Fruit fly (Drosophila melanogaster): ENCODE data around the gene CG16713.

The CG16713 gene

DNA sequence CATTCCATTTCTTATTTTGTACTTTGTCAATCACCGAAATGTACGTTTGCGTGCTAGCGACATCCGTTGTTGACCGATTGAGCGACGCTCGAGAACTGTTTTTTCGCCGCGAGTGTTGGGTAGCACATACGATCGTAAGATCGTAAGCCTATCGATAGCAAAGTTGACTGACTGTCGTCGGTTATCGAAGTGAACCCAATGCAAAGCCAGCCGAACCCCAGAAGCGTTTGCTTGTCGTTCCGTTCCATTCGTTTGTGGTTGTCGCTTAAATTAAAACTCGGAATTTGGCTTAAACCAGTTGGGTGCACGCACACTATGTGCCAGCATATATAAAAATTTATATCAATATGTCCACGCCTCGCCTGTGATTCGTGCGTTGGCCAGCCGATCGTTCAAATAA lies 49.2 kb downstream of the CG16713 start:
- TF ChIP-seq CG14965 (GFP tag; optimal IDR thresholded peaks at IDR 0.05; ENCODE audit: borderline replicate concordance), result no peak
- TF ChIP-seq Fer2 (tag; optimal IDR thresholded peaks at IDR 0.05), result no peak
- TF ChIP-seq scrt (GFP tag; optimal IDR thresholded peaks at IDR 0.05), result no peak
- TF ChIP-seq zfh2 (GFP tag; optimal IDR thresholded peaks at IDR 0.05), result no peak
- TF ChIP-seq CG7963 (GFP tag; IDR thresholded peaks at IDR 0.05; ENCODE audit: partially characterized antibody), result peak; percentile 30; the same call in 1 of the 3 replicates
- no peak for TF ChIP-seq CG14441 (GFP tag; IDR thresholded peaks at IDR 0.05)
- no peak for TF ChIP-seq Max (GFP tag; optimal IDR thresholded peaks at IDR 0.05)
- TF ChIP-seq Rfx (GFP tag; IDR thresholded peaks at IDR 0.05), result peak; percentile 11; the same call in 1 of the 2 replicates
- peak; percentile 13; the same call in 1 of the 3 replicates for TF ChIP-seq row (GFP tag; IDR thresholded peaks at IDR 0.05)
- TF ChIP-seq CG8290 (GFP tag; optimal IDR thresholded peaks at IDR 0.05), result no peak
- peak in 1 of 2 experiments; percentile 20 for TF ChIP-seq CG8290 (tag; optimal IDR thresholded peaks at IDR 0.05)
- no peak for TF ChIP-seq schlank (tag; optimal IDR thresholded peaks at IDR 0.05)
- no peak for TF ChIP-seq CG32532 (GFP tag; IDR thresholded peaks at IDR 0.05)
- TF ChIP-seq CG31388 (GFP tag; optimal IDR thresholded peaks at IDR 0.05), result no peak
- peak; percentile 56; the same call in 2 of the 3 replicates for TF ChIP-seq HLH4C (GFP tag; IDR thresholded peaks at IDR 0.05; ENCODE audit: partially characterized antibody)
- TF ChIP-seq lbe (GFP tag; optimal IDR thresholded peaks at IDR 0.05), result no peak
- TF ChIP-seq dimm (GFP tag; IDR thresholded peaks at IDR 0.05), result no peak
- no peak for TF ChIP-seq Atf-2 (GFP tag; optimal IDR thresholded peaks at IDR 0.05)
- TF ChIP-seq danr (GFP tag; IDR thresholded peaks at IDR 0.05), result no peak
- no peak for TF ChIP-seq CG9932 (GFP tag; IDR thresholded peaks at IDR 0.05)
- peak; percentile 53; the same call in 3 of the 4 replicates for TF ChIP-seq Dll (GFP tag; IDR thresholded peaks at IDR 0.05; ENCODE audit: partially characterized antibody)
- no peak for TF ChIP-seq MTF-1 (GFP tag; optimal IDR thresholded peaks at IDR 0.05; ENCODE audit: borderline replicate concordance)
- TF ChIP-seq nerfin-2 (GFP tag; IDR thresholded peaks at IDR 0.05; ENCODE audit: partially characterized antibody), result 0 out of 2 replicates have a peak, but pooled peaks have one; percentile 18
- no peak for TF ChIP-seq CG2129 (GFP tag; IDR thresholded peaks at IDR 0.05; ENCODE audit: partially characterized antibody)
- TF ChIP-seq nmo (GFP tag; optimal IDR thresholded peaks at IDR 0.05), result no peak
- no peak for TF ChIP-seq corto (GFP tag; optimal IDR thresholded peaks at IDR 0.05)
- TF ChIP-seq emc (GFP tag; optimal IDR thresholded peaks at IDR 0.05), result no peak
- TF ChIP-seq gro (GFP tag; optimal IDR thresholded peaks at IDR 0.05), result no peak
- no peak for TF ChIP-seq CG15479 (GFP tag; optimal IDR thresholded peaks at IDR 0.05)
- no peak for TF ChIP-seq crc (GFP tag; optimal IDR thresholded peaks at IDR 0.05)
- no peak for TF ChIP-seq CG31365 (tag; optimal IDR thresholded peaks at IDR 0.05)
- peak; percentile 47 for TF ChIP-seq stwl (tag; optimal IDR thresholded peaks at IDR 0.05)
- TF ChIP-seq sd (tag; optimal IDR thresholded peaks at IDR 0.05), result peak; percentile 54
- no peak for TF ChIP-seq chif (GFP tag; optimal IDR thresholded peaks at IDR 0.05)
- TF ChIP-seq CG16813 (GFP tag; IDR thresholded peaks at IDR 0.05; ENCODE audit: partially characterized antibody), result no peak; the same call in 2 of the 3 replicates
- no peak for TF ChIP-seq CG10267 (tag; optimal IDR thresholded peaks at IDR 0.05)
- no peak for TF ChIP-seq CG16815 (GFP tag; optimal IDR thresholded peaks at IDR 0.05)
- no peak for TF ChIP-seq Hsf (GFP tag; optimal IDR thresholded peaks at IDR 0.05)
- TF ChIP-seq Dref (GFP tag; IDR thresholded peaks at IDR 0.05), result peak; percentile 62
- no peak for TF ChIP-seq CG10431 (GFP tag; optimal IDR thresholded peaks at IDR 0.05)
- TF ChIP-seq hbn (GFP tag; IDR thresholded peaks at IDR 0.05; ENCODE audit: partially characterized antibody), result peak; percentile 52
- no peak for TF ChIP-seq fu2 (GFP tag; optimal IDR thresholded peaks at IDR 0.05)
- TF ChIP-seq Scr (GFP tag; IDR thresholded peaks at IDR 0.05; ENCODE audit: partially characterized antibody), result peak; percentile 56
- peak; percentile 65 for TF ChIP-seq bbx (GFP tag; IDR thresholded peaks at IDR 0.05; ENCODE audit: partially characterized antibody)
- no peak for TF ChIP-seq Neu2 (GFP tag; optimal IDR thresholded peaks at IDR 0.05; ENCODE audit: borderline replicate concordance)
- TF ChIP-seq pb (GFP tag; optimal IDR thresholded peaks at IDR 0.05), result no peak
- TF ChIP-seq CG3065 (GFP tag; optimal IDR thresholded peaks at IDR 0.05), result no peak
- TF ChIP-seq bowl (GFP tag; IDR thresholded peaks at IDR 0.05), result no peak
- TF ChIP-seq CG6813 (GFP tag; optimal IDR thresholded peaks at IDR 0.05), result no peak
- no peak for TF ChIP-seq zf30C (GFP tag; optimal IDR thresholded peaks at IDR 0.05)
